Fruit fly (Drosophila melanogaster): ENCODE data around the gene CG2082.

CG2082 gene

DNA sequence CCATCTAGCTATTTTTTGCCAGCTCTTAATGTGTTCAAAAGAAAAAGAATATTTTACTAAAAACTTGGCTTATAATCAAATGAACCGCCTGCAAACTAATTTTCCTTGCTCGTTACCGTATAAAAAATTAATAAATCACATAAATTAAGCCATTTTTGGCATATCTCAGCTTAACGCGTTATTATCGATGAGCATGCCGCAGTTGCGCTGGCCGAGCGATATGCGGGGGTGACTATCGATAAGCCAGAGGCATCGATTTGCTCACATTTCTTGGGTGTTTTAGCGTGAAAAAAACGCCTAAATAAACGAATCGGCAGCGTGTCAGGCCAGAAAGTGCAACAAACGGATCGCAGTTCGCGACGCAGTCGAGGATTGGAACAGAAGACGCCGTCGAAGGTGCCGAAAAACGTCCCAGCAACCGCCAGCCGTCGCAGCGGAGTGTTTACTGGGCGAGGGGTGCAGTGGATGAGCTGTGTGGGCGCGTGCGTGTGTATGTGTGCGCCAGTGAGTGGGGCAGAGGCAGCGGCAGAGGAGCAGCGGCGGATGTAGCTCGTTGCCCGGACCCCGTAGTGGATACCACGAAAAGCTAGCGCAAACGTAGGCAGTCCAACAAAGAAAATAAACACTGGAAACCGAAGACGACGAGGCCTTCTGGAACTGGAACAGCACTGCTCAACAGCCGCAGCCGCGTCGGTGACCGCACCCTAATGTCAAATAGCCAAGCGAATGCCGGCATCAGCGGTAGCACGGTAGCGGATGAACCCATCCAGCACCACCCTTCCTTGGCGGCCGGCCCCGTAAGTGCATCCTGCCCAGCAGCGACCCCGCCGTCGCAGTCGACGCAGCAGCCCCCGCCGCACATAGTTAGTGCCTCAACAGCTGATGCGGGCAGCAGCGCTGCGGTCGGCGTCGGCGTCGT lies 38.3 kb downstream of the CG2082 start, which contains the start of the genes Sym and Madm (continued):
- TF ChIP-seq B-H1 (GFP tag; IDR thresholded peaks at IDR 0.05) = no peak
- peak; percentile 77; the same call in 1 of the 2 replicates for TF ChIP-seq klu (GFP tag; IDR thresholded peaks at IDR 0.05)
- no peak for TF ChIP-seq NC2α (GFP tag; optimal IDR thresholded peaks at IDR 0.05)
- peak; percentile 24 for TF ChIP-seq CG3281 (GFP tag; optimal IDR thresholded peaks at IDR 0.05)
- TF ChIP-seq CG1792 (GFP tag; optimal IDR thresholded peaks at IDR 0.05) = no peak
- peak; percentile 49 for TF ChIP-seq Nf-YC (tag; optimal IDR thresholded peaks at IDR 0.05)
- TF ChIP-seq Dbx (GFP tag; IDR thresholded peaks at IDR 0.05) = no peak
- peak; percentile 4 for TF ChIP-seq CG10979 (tag; optimal IDR thresholded peaks at IDR 0.05)
- peak; percentile 40 for TF ChIP-seq Chrac-16 (GFP tag; optimal IDR thresholded peaks at IDR 0.05)
- no peak for TF ChIP-seq p53 (GFP tag; optimal IDR thresholded peaks at IDR 0.05)
- no peak for TF ChIP-seq CrebB (tag; optimal IDR thresholded peaks at IDR 0.05)
- no peak for TF ChIP-seq dmrt99B (tag; optimal IDR thresholded peaks at IDR 0.05)
- TF ChIP-seq ssp (GFP tag; IDR thresholded peaks at IDR 0.05) = peak; percentile 60; the same call in 1 of the 2 replicates
- TF ChIP-seq HLH3B (GFP tag; IDR thresholded peaks at IDR 0.05) = peak; percentile 5; the same call in 1 of the 2 replicates
- TF ChIP-seq nom (GFP tag; optimal IDR thresholded peaks at IDR 0.05) = no peak
- no peak for TF ChIP-seq CG7928 (GFP tag; optimal IDR thresholded peaks at IDR 0.05)
- no peak for TF ChIP-seq CG6689 (GFP tag; IDR thresholded peaks at IDR 0.05)
- no peak for TF ChIP-seq Gsc (GFP tag; IDR thresholded peaks at IDR 0.05)
- no peak for TF ChIP-seq D19A (tag; optimal IDR thresholded peaks at IDR 0.05)
- TF ChIP-seq CG30403 (GFP tag; optimal IDR thresholded peaks at IDR 0.05) = peak; percentile 65
- peak; percentile 29 for TF ChIP-seq cato (GFP tag; optimal IDR thresholded peaks at IDR 0.05; ENCODE audit: borderline replicate concordance)
- no peak for TF ChIP-seq gce (GFP tag; IDR thresholded peaks at IDR 0.05)
- no peak for TF ChIP-seq CG7372 (GFP tag; IDR thresholded peaks at IDR 0.05)
- TF ChIP-seq peb (GFP tag; IDR thresholded peaks at IDR 0.05) = no peak
- peak; percentile 16 for TF ChIP-seq Dek (tag; optimal IDR thresholded peaks at IDR 0.05)
- no peak for TF ChIP-seq CG33557 (GFP tag; optimal IDR thresholded peaks at IDR 0.05)
- TF ChIP-seq her (GFP tag; optimal IDR thresholded peaks at IDR 0.05) = peak; percentile 32
- TF ChIP-seq CG34224 (GFP tag; IDR thresholded peaks at IDR 0.05; ENCODE audit: partially characterized antibody) = peak; percentile 75
- no peak for TF ChIP-seq CG14667 (GFP tag; IDR thresholded peaks at IDR 0.05)
- no peak for TF ChIP-seq exex (tag; optimal IDR thresholded peaks at IDR 0.05)
- TF ChIP-seq rib (GFP tag; IDR thresholded peaks at IDR 0.05) = no peak
- no peak for TF ChIP-seq CG7987 (GFP tag; optimal IDR thresholded peaks at IDR 0.05)
- TF ChIP-seq Spps (tag; optimal IDR thresholded peaks at IDR 0.05) = no peak
- TF ChIP-seq fd96Cb (tag; optimal IDR thresholded peaks at IDR 0.05) = peak; percentile 23
- TF ChIP-seq cg (GFP tag; optimal IDR thresholded peaks at IDR 0.05) = peak; percentile 86
- peak in 1 of 2 experiments; percentile 4 for TF ChIP-seq chif (GFP tag; optimal IDR thresholded peaks at IDR 0.05)
- TF ChIP-seq Rfx (GFP tag; IDR thresholded peaks at IDR 0.05) = peak; percentile 48; the same call in 1 of the 2 replicates
- TF ChIP-seq CG17361 (GFP tag; IDR thresholded peaks at IDR 0.05) = peak; percentile 66; the same call in 2 of the 3 replicates
- TF ChIP-seq fd3F (GFP tag; optimal IDR thresholded peaks at IDR 0.05) = no peak
- TF ChIP-seq Bgb (GFP tag; IDR thresholded peaks at IDR 0.05; ENCODE audit: partially characterized antibody) = peak; percentile 78
- TF ChIP-seq slp2 (GFP tag; optimal IDR thresholded peaks at IDR 0.05) = no peak
- TF ChIP-seq ttk (GFP tag; IDR thresholded peaks at IDR 0.05) = no peak
- no peak for TF ChIP-seq Atf6 (GFP tag; IDR thresholded peaks at IDR 0.05)
- peak; percentile 13 for TF ChIP-seq Dad (GFP tag; optimal IDR thresholded peaks at IDR 0.05)
- TF ChIP-seq CG11456 (GFP tag; IDR thresholded peaks at IDR 0.05) = no peak
- TF ChIP-seq CG3065 (GFP tag; optimal IDR thresholded peaks at IDR 0.05) = no peak
- TF ChIP-seq CG4854 (GFP tag; optimal IDR thresholded peaks at IDR 0.05) = peak; percentile 18
- no peak for TF ChIP-seq CG6854 (GFP tag; optimal IDR thresholded peaks at IDR 0.05)
- peak; percentile 68 for TF ChIP-seq CG14710 (tag; optimal IDR thresholded peaks at IDR 0.05)

All from whole organism, embryonic.